Worm (Caenorhabditis elegans): ENCODE results near the gene M03F4.6.

DNA sequence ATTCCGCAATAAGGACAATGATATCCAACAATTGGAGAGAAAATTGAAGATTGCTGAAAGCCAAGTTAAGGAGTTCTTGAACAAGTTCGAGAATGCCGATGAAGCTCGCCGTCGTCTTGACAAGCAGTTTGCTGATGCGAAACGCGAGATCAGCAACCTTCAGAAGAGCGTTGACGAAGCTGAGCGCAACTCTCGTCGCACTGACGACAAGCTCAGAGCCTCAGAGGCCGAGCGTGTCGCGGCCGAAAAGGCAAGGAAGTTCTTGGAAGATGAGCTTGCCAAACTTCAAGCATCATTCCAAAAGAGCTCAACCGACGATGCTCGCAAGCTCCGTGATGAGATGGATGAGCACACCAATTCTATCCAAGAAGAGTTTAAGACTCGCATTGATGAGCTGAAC, 17.2 kb upstream of the M03F4.6 start:
- TF ChIP-seq hmbx-1 (tag; optimal IDR thresholded peaks at IDR 0.05): no peak
- TF ChIP-seq tra-4 (tag; optimal IDR thresholded peaks at IDR 0.05): no peak
- no peak for TF ChIP-seq aly-1 (tag; optimal IDR thresholded peaks at IDR 0.05)

Measured in whole organism, early embryonic.